Worm (Caenorhabditis elegans): ENCODE measurements around the gene srv-12.

The srv-12 gene

DNA sequence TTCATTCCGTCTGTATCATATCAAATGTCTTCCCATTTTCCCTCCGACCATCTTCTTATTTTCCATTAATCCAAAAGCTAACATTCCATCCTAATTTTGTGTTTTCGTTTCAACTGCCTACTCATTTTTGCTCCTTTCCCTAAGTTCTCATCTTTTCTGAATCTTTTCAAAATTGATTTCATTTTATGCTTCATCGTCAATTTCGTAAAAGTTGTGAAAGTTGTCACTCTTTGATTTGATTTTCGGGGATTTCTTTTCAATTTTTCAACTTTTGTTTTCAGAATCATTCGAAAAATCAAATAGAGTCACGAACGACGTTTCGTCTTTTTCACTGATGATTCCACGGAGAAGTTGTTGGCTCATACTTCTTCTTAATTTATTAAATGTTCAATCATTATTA, 14.1 kb upstream of the srv-12 start, which contains the start of gene cwn-2:
Gene cwn-2 (plus strand): TSS at position 276 of the 400 bp plus-strand sequence.
- no peak for TF ChIP-seq him-1 (tag; optimal IDR thresholded peaks at IDR 0.05)
- TF ChIP-seq dao-5 (tag; optimal IDR thresholded peaks at IDR 0.05) = no peak
- no peak for TF ChIP-seq W03F9.2 (tag; optimal IDR thresholded peaks at IDR 0.05)

- TF ChIP-seq dao-5 (tag; optimal IDR thresholded peaks at IDR 0.05) (no peak), him-1 (tag; optimal IDR thresholded peaks at IDR 0.05) (no peak), W03F9.2 (tag; optimal IDR thresholded peaks at IDR 0.05) (no peak)
These were observed 13.0 kb upstream of the srv-12 start for ce11 chrIV:10066456-10066855.

- TF ChIP-seq W03F9.2 (tag; optimal IDR thresholded peaks at IDR 0.05) (no peak), him-1 (tag; optimal IDR thresholded peaks at IDR 0.05) (no peak), dao-5 (tag; optimal IDR thresholded peaks at IDR 0.05) (no peak)
These were observed 11.7 kb upstream of the srv-12 start for ce11 chrIV:10065159-10065558.

DNA sequence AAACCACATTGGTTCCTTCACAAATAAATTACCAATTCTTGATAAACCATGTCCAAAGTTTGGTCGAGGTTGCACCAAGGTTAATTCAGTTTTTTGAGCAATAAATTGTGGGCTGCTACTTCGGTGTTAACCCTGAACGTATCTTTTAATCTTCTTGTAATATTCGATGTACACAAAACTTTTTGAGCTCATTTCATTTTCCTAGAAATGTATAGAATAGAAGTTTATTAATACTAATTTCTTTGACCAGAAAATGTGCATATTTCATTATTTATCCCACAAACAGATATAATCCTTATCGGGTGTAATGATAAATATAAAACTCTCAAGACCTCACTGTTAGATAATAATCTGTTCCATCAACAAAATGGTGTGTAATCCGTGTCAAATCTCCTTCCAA, 10.5 kb upstream of the srv-12 start:
- TF ChIP-seq dao-5 (tag; optimal IDR thresholded peaks at IDR 0.05) = no peak
- no peak for TF ChIP-seq him-1 (tag; optimal IDR thresholded peaks at IDR 0.05)
- TF ChIP-seq W03F9.2 (tag; optimal IDR thresholded peaks at IDR 0.05) = no peak

ce11 chrIV:10062728-10063127, 9.3 kb upstream of the srv-12 start, which contains the start of gene ipla-7:
Gene ipla-7 (minus strand): TSS chrIV:10062849.
- no peak for TF ChIP-seq him-1 (tag; optimal IDR thresholded peaks at IDR 0.05)
- no peak for TF ChIP-seq dao-5 (tag; optimal IDR thresholded peaks at IDR 0.05)

- TF ChIP-seq dao-5 (tag; optimal IDR thresholded peaks at IDR 0.05) (no peak), W03F9.2 (tag; optimal IDR thresholded peaks at IDR 0.05) (no peak), him-1 (tag; optimal IDR thresholded peaks at IDR 0.05) (no peak)
These were observed 7.3 kb upstream of the srv-12 start for ce11 chrIV:10060795-10061194.

ce11 chrIV:10059175-10059574, 5.7 kb upstream of the srv-12 start:
- TF ChIP-seq W03F9.2 (tag; optimal IDR thresholded peaks at IDR 0.05) = no peak
- TF ChIP-seq dao-5 (tag; optimal IDR thresholded peaks at IDR 0.05) = no peak
- TF ChIP-seq him-1 (tag; optimal IDR thresholded peaks at IDR 0.05) = no peak

ce11 chrIV:10056138-10056537, 2.7 kb upstream of the srv-12 start, which contains the start of gene T04B2.7:
Gene T04B2.7 (minus strand): TSS chrIV:10056238.
- TF ChIP-seq him-1 (tag; optimal IDR thresholded peaks at IDR 0.05) (no peak), dao-5 (tag; optimal IDR thresholded peaks at IDR 0.05) (no peak), W03F9.2 (tag; optimal IDR thresholded peaks at IDR 0.05) (no peak)

DNA sequence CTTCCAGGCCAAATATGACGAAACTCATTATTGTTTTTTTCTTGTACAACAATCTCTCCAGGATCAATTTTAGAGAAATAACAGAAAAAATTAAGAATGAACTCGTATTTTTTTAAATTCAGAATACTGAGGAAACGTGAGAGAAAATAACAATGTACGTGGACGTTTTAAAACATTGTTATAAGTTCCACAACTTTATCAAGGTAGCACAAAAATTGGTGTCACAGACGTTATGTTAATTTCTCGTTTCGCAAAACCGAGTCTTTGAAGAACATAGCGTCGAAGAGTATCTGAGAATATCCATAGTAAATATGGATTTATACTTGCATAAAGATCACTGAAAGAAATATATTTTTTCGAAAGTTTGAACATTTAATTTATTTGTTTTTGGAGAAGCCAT, 2.4 kb downstream of the srv-12 start, which contains the start of gene T04B2.8:
Gene T04B2.8 (minus strand): TSS at position 101 of the 400 bp plus-strand sequence.
- TF ChIP-seq dao-5 (tag; optimal IDR thresholded peaks at IDR 0.05) (no peak), W03F9.2 (tag; optimal IDR thresholded peaks at IDR 0.05) (no peak), him-1 (tag; optimal IDR thresholded peaks at IDR 0.05) (no peak)

- TF ChIP-seq dao-5 (tag; optimal IDR thresholded peaks at IDR 0.05) = no peak
- TF ChIP-seq W03F9.2 (tag; optimal IDR thresholded peaks at IDR 0.05) = no peak
- no peak for TF ChIP-seq him-1 (tag; optimal IDR thresholded peaks at IDR 0.05)
These were observed 5.2 kb downstream of the srv-12 start for ce11 chrIV:10048268-10048667.

DNA sequence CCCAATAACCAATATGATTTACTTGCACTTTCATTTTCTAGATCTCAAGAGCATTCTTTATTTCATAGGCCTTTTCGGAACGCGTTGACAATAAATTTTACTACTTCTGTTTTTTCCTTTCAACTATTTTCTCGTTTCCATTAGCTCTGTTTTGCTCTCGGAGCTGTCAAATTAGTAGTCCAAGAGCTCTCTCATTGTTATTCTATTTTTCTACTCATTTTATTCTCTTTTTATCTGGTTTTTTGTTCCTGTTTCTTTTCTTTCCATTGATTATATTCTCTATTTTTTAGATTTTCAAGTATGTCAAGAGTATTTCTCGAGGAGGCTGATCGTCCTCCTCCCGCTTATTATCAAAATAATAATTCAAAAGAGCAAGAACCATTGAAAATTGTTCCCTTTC, 6.3 kb downstream of the srv-12 start, which contains the start of gene T04B2.3:
Gene T04B2.3 (plus strand): TSS at position 301 of the 400 bp plus-strand sequence.
- TF ChIP-seq him-1 (tag; optimal IDR thresholded peaks at IDR 0.05) (no peak), W03F9.2 (tag; optimal IDR thresholded peaks at IDR 0.05) (no peak), dao-5 (tag; optimal IDR thresholded peaks at IDR 0.05) (no peak)

DNA sequence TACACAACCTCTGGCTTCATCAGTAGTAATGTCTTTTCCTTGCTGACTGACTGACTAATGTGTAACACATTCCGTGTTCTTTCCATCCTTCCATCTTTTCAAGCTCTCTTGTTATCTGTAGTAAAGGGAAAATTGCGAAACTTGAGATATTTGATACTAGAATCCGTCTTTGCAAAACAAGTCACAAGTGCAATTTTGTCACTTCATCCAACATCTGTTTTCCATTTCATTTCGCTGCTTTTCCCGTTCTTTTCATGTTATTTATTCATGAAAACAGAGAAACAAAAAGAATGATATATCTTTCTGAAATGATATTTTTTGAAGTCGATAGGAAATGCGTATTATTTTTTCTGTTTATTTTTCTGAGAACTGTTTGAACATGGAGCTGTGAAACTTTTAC, 7.4 kb downstream of the srv-12 start:
- TF ChIP-seq dao-5 (tag; optimal IDR thresholded peaks at IDR 0.05) = no peak
- no peak for TF ChIP-seq him-1 (tag; optimal IDR thresholded peaks at IDR 0.05)
- no peak for TF ChIP-seq W03F9.2 (tag; optimal IDR thresholded peaks at IDR 0.05)

DNA sequence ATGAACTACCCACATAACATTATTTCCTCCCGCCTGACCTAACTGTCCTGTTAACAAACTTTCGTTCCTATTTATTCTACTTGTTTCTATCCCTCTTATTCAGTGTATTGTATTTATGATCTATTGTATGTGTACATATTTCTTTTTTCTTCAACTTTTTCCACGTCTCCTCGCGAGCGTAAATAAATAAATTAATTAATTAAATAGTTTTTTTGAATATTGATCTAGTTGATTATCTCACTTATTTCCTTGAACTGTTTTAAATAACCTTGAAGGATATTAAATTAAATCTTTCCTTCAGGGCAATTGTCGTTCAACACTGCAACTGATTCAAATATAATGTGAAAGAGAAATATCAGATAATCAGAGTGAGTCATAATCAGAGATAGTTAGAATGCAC, 10.6 kb downstream of the srv-12 start, which contains the start of gene frk-1:
Gene frk-1 (plus strand): TSS at position 301 of the 400 bp plus-strand sequence.
- TF ChIP-seq dao-5 (tag; optimal IDR thresholded peaks at IDR 0.05) (no peak), W03F9.2 (tag; optimal IDR thresholded peaks at IDR 0.05) (no peak), him-1 (tag; optimal IDR thresholded peaks at IDR 0.05) (no peak)

DNA sequence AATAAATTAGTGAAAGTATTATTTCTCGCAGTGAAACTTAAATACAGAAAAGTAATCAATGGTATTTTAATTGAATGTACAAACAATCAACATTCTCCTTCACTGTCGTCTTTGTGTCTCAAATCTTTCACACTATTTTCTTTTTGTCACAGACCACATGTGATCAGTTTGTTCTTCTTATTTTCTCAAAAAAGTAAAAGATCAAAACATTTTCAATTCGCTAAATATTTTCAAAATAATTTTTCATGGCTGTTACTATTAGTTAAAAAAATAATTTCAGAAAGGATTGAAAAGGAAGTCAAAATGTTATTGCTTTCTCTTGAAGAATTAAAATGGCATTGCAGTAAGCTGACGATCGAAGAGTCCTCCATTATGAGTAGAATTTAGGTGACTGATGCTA, 12.6 kb downstream of the srv-12 start, which contains the start of gene dhs-31:
Gene dhs-31 (minus strand): TSS at position 101 of the 400 bp plus-strand sequence.
- TF ChIP-seq him-1 (tag; optimal IDR thresholded peaks at IDR 0.05) = no peak
- no peak for TF ChIP-seq dao-5 (tag; optimal IDR thresholded peaks at IDR 0.05)
- TF ChIP-seq W03F9.2 (tag; optimal IDR thresholded peaks at IDR 0.05) = no peak

- TF ChIP-seq W03F9.2 (tag; optimal IDR thresholded peaks at IDR 0.05) (no peak), him-1 (tag; optimal IDR thresholded peaks at IDR 0.05) (no peak), dao-5 (tag; optimal IDR thresholded peaks at IDR 0.05) (no peak)
These were observed 16.5 kb downstream of the srv-12 start, which contains the start of gene F44D12.10 for ce11 chrIV:10036966-10037365. Gene F44D12.10 (minus strand): TSS chrIV:10037066.
